Worm (Caenorhabditis elegans): ENCODE measurements around the gene R12A1.3.

Gene R12A1.3

DNA sequence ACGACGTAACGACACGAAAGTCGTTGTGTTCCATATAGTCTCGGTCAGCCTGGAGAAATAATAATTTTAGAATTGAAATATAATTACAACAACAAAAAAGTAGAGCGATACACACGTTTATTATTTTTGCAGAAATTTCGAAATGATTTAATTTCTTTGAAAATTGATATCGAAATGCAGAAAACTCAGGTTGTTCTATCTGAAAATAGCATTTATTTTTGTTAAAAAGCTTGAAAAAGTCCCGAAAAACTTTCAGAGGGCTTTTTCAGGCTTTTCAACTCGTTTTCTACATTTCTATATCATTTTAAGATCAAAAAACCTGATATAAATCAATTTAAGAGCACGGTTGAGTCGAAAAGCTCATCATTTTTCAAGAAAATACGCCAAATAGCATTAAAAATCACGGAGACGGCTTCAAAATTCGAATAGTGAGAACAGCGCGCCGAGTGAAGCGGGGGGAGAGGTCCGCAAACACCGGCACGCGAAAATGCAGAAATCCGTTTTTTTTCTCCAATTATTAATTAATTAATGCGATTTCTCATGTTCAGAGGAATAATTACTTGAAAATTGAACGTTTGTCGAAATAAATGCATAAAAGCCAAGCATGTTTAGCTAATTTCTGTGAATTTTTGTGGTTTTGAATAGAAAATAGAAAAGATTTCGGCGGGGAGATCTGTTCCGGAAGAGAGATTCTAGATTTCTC is 42.2 kb downstream of the R12A1.3 start, which contains the start of gene rga-4:
Gene rga-4 (minus strand): TSS at position 51 of the 703 bp plus-strand sequence.
- TF ChIP-seq aha-1 (tag) (peak; percentile 77), madf-5 (GFP tag; IDR thresholded peaks at IDR 0.05) (no peak), mes-2 (tag; optimal IDR thresholded peaks at IDR 0.05; ENCODE audit: poor library complexity, severe bottlenecking) (peak; percentile 57), nhr-28 (tag; optimal IDR thresholded peaks at IDR 0.05) (peak; percentile 4), lsy-2 (tag; optimal IDR thresholded peaks at IDR 0.05) (peak in 1 of 2 experiments; percentile 39), dpl-1 (GFP tag; optimal IDR thresholded peaks at IDR 0.05) (peak; percentile 70), php-3 (GFP tag; IDR thresholded peaks at IDR 0.05) (no peak)

DNA sequence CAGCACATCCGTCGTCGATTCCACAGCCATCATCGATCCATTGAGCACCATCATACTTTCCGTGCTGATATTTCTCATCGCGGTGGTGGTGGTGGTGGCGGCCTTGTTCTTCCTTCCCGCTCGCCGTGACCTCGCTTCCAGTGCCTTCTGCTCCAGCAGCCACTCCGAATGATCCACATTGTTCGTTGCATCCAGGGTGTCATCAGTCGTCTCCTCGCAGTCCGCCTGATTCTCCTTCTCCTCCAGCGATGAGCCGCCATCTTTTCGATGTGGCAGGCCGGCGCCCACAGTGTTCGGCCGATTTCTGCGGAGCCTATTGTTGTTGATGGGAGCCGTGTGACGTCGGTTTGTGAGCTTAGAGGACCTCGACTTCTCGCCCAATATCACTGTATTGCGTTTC is 47.6 kb downstream of the R12A1.3 start:
- TF ChIP-seq ceh-20 (GFP tag; IDR thresholded peaks at IDR 0.05) = no peak
- TF ChIP-seq unc-62 (GFP tag; optimal IDR thresholded peaks at IDR 0.05 in 1 of 2) = peak in 1 of 2 experiments; percentile 27
- TF ChIP-seq unc-62 (tag; optimal IDR thresholded peaks at IDR 0.05) = no peak
- TF ChIP-seq spr-3 (GFP tag; optimal IDR thresholded peaks at IDR 0.05) = no peak
- TF ChIP-seq set-16 (GFP tag; IDR thresholded peaks at IDR 0.05) = peak; percentile 83
- no peak for TF ChIP-seq hmg-1.1 (GFP tag; IDR thresholded peaks at IDR 0.05)
- no peak for TF ChIP-seq zfp-2 (tag; optimal IDR thresholded peaks at IDR 0.05)
- no peak for TF ChIP-seq gei-8 (GFP tag; optimal IDR thresholded peaks at IDR 0.05)

DNA sequence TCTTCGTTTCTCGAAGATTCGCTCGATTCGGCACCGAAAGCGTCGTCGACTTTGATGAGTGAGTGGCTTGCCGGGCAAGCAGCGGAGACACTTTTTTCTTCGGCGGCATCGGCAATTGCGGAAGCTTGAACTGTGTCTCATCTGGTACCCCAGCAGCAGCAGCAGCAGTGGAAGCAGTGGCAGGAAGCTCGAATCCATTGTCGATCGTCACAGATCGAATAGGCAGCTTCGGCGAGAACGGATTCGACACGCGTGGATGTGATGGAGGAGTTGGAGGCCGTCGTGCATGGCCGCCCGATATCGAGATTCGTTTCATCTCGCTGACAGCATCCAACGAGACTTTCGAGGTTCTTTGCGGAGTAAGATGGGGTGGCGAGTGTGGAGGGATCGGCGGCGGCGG is 50.6 kb downstream of the R12A1.3 start:
- peak; percentile 82 for TF ChIP-seq set-16 (GFP tag; IDR thresholded peaks at IDR 0.05)
- no peak for TF ChIP-seq pqm-1 (tag; optimal IDR thresholded peaks at IDR 0.05)
- no peak for TF ChIP-seq F10B5.3 (tag; optimal IDR thresholded peaks at IDR 0.05)
- TF ChIP-seq nhr-6 (tag; optimal IDR thresholded peaks at IDR 0.05) = no peak
- no peak for TF ChIP-seq jun-1 (tag; optimal IDR thresholded peaks at IDR 0.05)
- no peak for TF ChIP-seq zag-1 (tag; optimal IDR thresholded peaks at IDR 0.05)
- TF ChIP-seq zip-11 (GFP tag; IDR thresholded peaks at IDR 0.05) = no peak
- TF ChIP-seq mes-2 (tag; optimal IDR thresholded peaks at IDR 0.05; ENCODE audit: poor library complexity, severe bottlenecking) = no peak
- TF ChIP-seq unc-39 (tag; optimal IDR thresholded peaks at IDR 0.05) = no peak
- no peak for TF ChIP-seq lir-3 (tag; optimal IDR thresholded peaks at IDR 0.05)
- TF ChIP-seq mxl-3 (GFP tag; optimal IDR thresholded peaks at IDR 0.05) = no peak
- TF ChIP-seq zip-2 (tag; optimal IDR thresholded peaks at IDR 0.05) = no peak
- TF ChIP-seq lin-39 (tag; optimal IDR thresholded peaks at IDR 0.05) = no peak
- TF ChIP-seq F26F4.8 (GFP tag; conservative IDR thresholded peaks at IDR 0.05) = no peak
- TF ChIP-seq lin-15B (tag; optimal IDR thresholded peaks at IDR 0.05) = no peak
- no peak for TF ChIP-seq lsy-2 (tag; optimal IDR thresholded peaks at IDR 0.05)
- TF ChIP-seq nhr-77 (tag; optimal IDR thresholded peaks at IDR 0.05) = no peak
- 0 out of 2 replicates have a peak, but pooled peaks have one; percentile 18 for TF ChIP-seq lim-7 (GFP tag; IDR thresholded peaks at IDR 0.05)
- no peak for TF ChIP-seq ztf-7 (tag; optimal IDR thresholded peaks at IDR 0.05)
- TF ChIP-seq nhr-76 (tag; optimal IDR thresholded peaks at IDR 0.05) = no peak
- 0 out of 2 replicates have a peak, but pooled peaks have one; percentile 11 for TF ChIP-seq egl-43 (GFP tag; IDR thresholded peaks at IDR 0.05)
- TF ChIP-seq daf-12 (tag; optimal IDR thresholded peaks at IDR 0.05) = no peak
- TF ChIP-seq ceh-32 (tag; optimal IDR thresholded peaks at IDR 0.05; ENCODE audit: poor library complexity) = no peak
- TF ChIP-seq T20F7.1 (GFP tag; optimal IDR thresholded peaks at IDR 0.05) = no peak
- no peak for TF ChIP-seq ZK337.2 (GFP tag; IDR thresholded peaks at IDR 0.05)
- no peak for TF ChIP-seq lin-1 (GFP tag; IDR thresholded peaks at IDR 0.05)
- 0 out of 2 replicates have a peak, but pooled peaks have one; percentile 43 for TF ChIP-seq D1046.2 (GFP tag; IDR thresholded peaks at IDR 0.05)
- no peak for TF ChIP-seq ztf-11 (tag; optimal IDR thresholded peaks at IDR 0.05)
- no peak; the same call in 1 of the 2 replicates for TF ChIP-seq pha-4 (GFP tag; IDR thresholded peaks at IDR 0.05)
- no peak for TF ChIP-seq pha-4 (tag; optimal IDR thresholded peaks at IDR 0.05)
- no peak for TF ChIP-seq Y48G9A.11 (GFP tag; IDR thresholded peaks at IDR 0.05)
- no peak for TF ChIP-seq F44E2.7 (GFP tag; IDR thresholded peaks at IDR 0.05)
- TF ChIP-seq ZK546.5 (tag; optimal IDR thresholded peaks at IDR 0.05) = no peak
- TF ChIP-seq dmd-9 (GFP tag; IDR thresholded peaks at IDR 0.05) = no peak
- TF ChIP-seq saeg-2 (GFP tag; IDR thresholded peaks at IDR 0.05) = no peak
- TF ChIP-seq rbr-2 (tag; optimal IDR thresholded peaks at IDR 0.05) = no peak
- no peak for TF ChIP-seq Y105C5A.15 (GFP tag; IDR thresholded peaks at IDR 0.05)
